Worm (Caenorhabditis elegans): ENCODE data around the gene fipr-27.
"Not testable (repeated sequence)": the region's sequence is repeated elsewhere in the genome, so short reads cannot be mapped to it uniquely, and the experiment has no call there.

The fipr-27 gene

ce11 chrIV:16630622-16631021 is at the start of gene fipr-27:
Gene fipr-27, plus strand, starts transcription at chrIV:16630922.
- TF ChIP-seq unc-62 (GFP tag; optimal IDR thresholded peaks at IDR 0.05) = no peak

ce11 chrIV:16601599-16601998 is 29.1 kb upstream of the fipr-27 start:
- no peak for TF ChIP-seq unc-62 (GFP tag; optimal IDR thresholded peaks at IDR 0.05)

ce11 chrIV:16602676-16603075 is 28.0 kb upstream of the fipr-27 start, which contains the start of gene col-137:
Gene col-137, minus strand, starts transcription at chrIV:16602776.
- no peak for TF ChIP-seq unc-62 (GFP tag; optimal IDR thresholded peaks at IDR 0.05)

ce11 chrIV:16622522-16622921 is 8.2 kb upstream of the fipr-27 start:
- no peak for TF ChIP-seq unc-62 (GFP tag; optimal IDR thresholded peaks at IDR 0.05)

- not testable (repeated sequence) for TF ChIP-seq unc-62 (GFP tag; optimal IDR thresholded peaks at IDR 0.05)
These were observed 4.8 kb upstream of the fipr-27 start, which contains the start of gene fip-7 for ce11 chrIV:16625909-16626308. Gene fip-7, plus strand, starts transcription at chrIV:16626209.

DNA sequence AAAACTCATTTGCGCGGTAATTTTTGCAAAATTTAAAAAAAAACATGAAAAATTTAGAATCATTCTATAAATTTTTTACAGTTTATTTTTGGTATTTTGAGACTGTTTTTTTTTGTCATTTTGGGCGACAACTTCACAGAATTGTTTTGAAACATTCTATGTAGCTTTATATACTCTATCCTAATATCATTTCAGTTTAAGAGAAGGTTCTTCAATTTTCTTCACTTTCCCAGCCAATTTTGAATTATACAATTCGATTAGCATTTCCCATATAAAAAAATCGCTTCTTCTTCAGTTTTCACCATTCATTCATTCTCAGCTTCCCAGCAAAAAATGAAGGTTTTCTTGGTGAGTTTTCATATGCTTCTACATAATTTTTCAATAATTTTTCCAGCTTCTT is 3.0 kb upstream of the fipr-27 start, which contains the start of gene fipr-28:
TSS of gene fipr-28 (plus strand) at position 301 of the 400 bp plus-strand sequence.
- TF ChIP-seq unc-62 (GFP tag; optimal IDR thresholded peaks at IDR 0.05) = no peak

ce11 chrIV:16629090-16629489 is 1.6 kb upstream of the fipr-27 start, which contains the start of gene Y51H4A.936:
Gene Y51H4A.936, plus strand, starts transcription at chrIV:16629390.
- TF ChIP-seq unc-62 (GFP tag; optimal IDR thresholded peaks at IDR 0.05) = no peak

ce11 chrIV:16629815-16630214 is 907 bp upstream of the fipr-27 start:
- no peak for TF ChIP-seq unc-62 (GFP tag; optimal IDR thresholded peaks at IDR 0.05)

DNA sequence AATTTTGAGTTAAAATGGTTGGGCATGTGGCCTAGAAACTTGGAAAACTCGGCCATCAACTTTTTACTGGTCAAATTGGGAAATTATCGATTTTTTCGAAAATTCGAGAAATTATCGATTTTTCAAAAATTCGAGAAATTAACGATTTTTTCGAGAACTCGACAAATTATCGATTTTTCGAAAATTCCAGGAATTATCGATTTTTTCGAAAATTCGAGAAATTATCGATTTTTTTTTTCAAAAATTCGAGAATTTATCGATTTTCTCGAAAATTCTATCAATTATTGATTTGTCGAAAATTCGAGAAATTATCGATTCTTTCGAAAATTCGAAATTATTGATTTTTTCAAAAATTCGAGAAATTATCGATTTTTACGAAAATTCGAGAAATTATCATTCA is 13.1 kb downstream of the fipr-27 start:
- TF ChIP-seq unc-62 (GFP tag; optimal IDR thresholded peaks at IDR 0.05) = no peak

ce11 chrIV:16645492-16646191 is 14.9 kb downstream of the fipr-27 start:
- no peak for TF ChIP-seq unc-62 (GFP tag; optimal IDR thresholded peaks at IDR 0.05)

- TF ChIP-seq unc-62 (GFP tag; optimal IDR thresholded peaks at IDR 0.05) = not testable (repeated sequence)
These were observed 15.4 kb downstream of the fipr-27 start, which contains the start of gene Y51H4A.13 for ce11 chrIV:16646192-16646544. Gene Y51H4A.13, minus strand, starts transcription at chrIV:16646373.

ce11 chrIV:16655783-16656182 is 25.1 kb downstream of the fipr-27 start, which contains the start of gene set-26:
Gene set-26, minus strand, starts transcription at chrIV:16655883.
- TF ChIP-seq unc-62 (GFP tag; optimal IDR thresholded peaks at IDR 0.05) = not testable (repeated sequence)

DNA sequence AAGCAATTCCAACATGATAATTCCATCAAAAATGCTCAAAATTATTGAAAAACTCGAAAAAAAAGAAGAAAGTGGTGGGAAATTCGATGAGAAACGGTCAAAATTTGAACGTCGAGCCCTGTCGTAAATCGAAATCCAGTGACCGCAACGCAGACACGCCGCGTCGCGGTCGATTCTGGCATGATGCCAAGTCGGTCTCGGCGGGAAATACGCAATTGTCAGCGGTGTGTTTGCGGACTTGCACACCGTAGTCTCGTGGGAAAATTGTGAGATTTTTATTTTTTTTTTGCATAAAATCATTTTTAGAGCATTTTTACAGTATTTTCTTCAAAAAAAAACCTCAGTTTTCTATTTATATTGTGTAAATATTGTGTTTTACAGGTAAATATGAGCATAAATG is 25.5 kb downstream of the fipr-27 start, which contains the start of gene tsr-2:
TSS of gene tsr-2 (plus strand) at position 382 of the 400 bp plus-strand sequence.
- no peak for TF ChIP-seq unc-62 (GFP tag; optimal IDR thresholded peaks at IDR 0.05)

DNA sequence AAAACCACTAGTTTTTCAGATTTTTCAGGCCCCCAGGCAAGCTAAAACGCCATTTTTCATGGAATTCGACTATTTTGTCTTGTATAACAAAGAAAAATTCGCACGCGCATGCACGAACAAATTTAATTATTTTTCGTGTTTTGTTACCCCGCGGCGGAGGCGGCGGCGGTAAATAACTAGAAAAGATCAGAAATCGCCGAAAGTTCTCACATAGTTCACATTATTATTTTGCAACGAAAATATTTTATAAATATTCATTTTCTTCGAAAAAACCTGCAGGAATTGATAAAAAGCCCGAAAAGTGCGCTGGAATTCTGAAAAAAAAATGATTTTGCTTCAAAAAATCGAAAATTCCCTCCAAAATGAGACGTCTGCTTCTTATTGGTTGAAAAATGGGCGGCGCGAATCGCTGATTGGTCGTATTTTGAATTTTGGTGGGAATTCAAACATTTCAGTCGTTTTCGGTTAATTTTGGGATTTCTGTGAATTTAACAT is 26.8 kb downstream of the fipr-27 start:
- no peak for TF ChIP-seq unc-62 (GFP tag; optimal IDR thresholded peaks at IDR 0.05)

DNA sequence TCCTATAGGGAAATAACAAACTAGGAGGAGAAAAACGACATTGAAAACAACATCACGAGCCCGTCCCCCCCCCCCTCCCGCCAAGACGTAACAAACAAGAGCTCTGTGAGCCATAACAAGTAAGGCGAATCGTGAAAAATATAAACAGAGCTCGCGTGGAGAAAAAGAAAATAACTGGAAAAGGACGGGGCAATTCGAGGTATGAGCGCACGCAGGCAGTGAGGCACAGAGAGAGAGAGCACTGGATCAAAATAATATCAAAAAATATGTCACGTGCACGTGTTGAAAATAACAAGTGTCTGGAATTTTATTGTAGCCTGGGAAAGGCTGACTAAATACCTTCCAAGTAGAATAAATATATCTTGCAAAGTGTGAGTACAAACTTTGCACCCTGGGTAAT is 28.0 kb downstream of the fipr-27 start:
- TF ChIP-seq unc-62 (GFP tag; optimal IDR thresholded peaks at IDR 0.05) = no peak

- TF ChIP-seq unc-62 (GFP tag; optimal IDR thresholded peaks at IDR 0.05) = no peak
These were observed 28.8 kb downstream of the fipr-27 start for ce11 chrIV:16659475-16659874.

DNA sequence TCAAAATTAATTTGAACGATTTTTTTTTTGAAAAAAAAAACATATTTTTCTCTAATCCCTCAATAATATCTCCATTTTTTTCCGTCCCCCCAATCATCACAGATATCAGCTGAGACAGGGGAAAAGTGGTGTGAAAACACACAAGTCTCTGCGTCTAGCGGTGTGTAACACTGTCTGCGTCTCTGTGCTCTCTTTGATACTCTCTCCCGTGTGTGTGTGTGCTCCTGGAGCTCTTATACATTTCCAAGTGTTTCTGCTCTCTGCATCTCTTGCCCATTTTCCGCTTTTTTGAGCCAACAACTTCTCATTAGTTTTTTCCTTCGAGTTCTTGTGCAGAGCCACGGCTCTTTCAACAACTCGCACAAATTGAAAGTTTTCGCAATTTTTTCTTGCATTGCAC is 32.9 kb downstream of the fipr-27 start:
- TF ChIP-seq unc-62 (GFP tag; optimal IDR thresholded peaks at IDR 0.05) = no peak
